Worm (Caenorhabditis elegans): ENCODE data around the gene kin-29.
A peak's percentile ranks its signal among the peaks of the same experiment; 100 is the strongest.

- TF ChIP-seq lin-35 (GFP tag; optimal IDR thresholded peaks at IDR 0.05), result no peak
- TF ChIP-seq chd-7 (tag; optimal IDR thresholded peaks at IDR 0.05), result no peak
- no peak for TF ChIP-seq unc-130 (GFP tag; optimal IDR thresholded peaks at IDR 0.05)
- peak; percentile 64 for TF ChIP-seq ama-1 (optimal IDR thresholded peaks at IDR 0.05)
- no peak for TF ChIP-seq ama-1 (GFP tag; optimal IDR thresholded peaks at IDR 0.05)
- TF ChIP-seq C06A6.2 (GFP tag; conservative IDR thresholded peaks at IDR 0.05), result no peak
- TF ChIP-seq F52B5.7 (tag; optimal IDR thresholded peaks at IDR 0.05), result no peak
- 0 out of 2 replicates have a peak, but pooled peaks have one; percentile 38 for TF ChIP-seq lin-26 (GFP tag; IDR thresholded peaks at IDR 0.05)
- TF ChIP-seq F10E7.11 (tag; optimal IDR thresholded peaks at IDR 0.05), result no peak
- TF ChIP-seq lir-1 (GFP tag; conservative IDR thresholded peaks at IDR 0.05), result no peak
- no peak for TF ChIP-seq ztf-28 (GFP tag; IDR thresholded peaks at IDR 0.05)
- no peak for TF ChIP-seq Y79H2A.3 (GFP tag; conservative IDR thresholded peaks at IDR 0.05)
Measured at ce11 chrX:2890041-2890650, 37.9 kb upstream of the kin-29 start.
